Worm (Caenorhabditis elegans) whole organism, mixed stage, embryonic: ENCODE measurements around the gene C01G10.5.

ENCODE experiments used
- bed-3 ChIP-seq: fragments of 200-800 bp; sonication (Bioruptor generic); optimal IDR thresholded peaks from 3 replicates; lab custom pipeline; 2018; ENCODE audit warnings: mild to moderate bottlenecking, missing genetic modification characterization, moderate library complexity, missing compliant biosample characterization
- elt-1 ChIP-seq: sonication (generic microtip); optimal IDR thresholded peaks from 2 replicates; lab custom pipeline; 2017; ENCODE audit warnings: missing genetic modification characterization, mild to moderate bottlenecking, missing compliant biosample characterization, antibody characterized with exemption, moderate library complexity, borderline replicate concordance; ENCODE audit not compliant: insufficient read depth
- elt-3 ChIP-seq: fragments of 150-350 bp; optimal IDR thresholded peaks from 2 replicates; lab custom pipeline; 2014; ENCODE audit warnings: missing biosample characterization, missing genetic modification characterization
- flh-1 ChIP-seq: fragments of 200-800 bp; sonication (Bioruptor generic); optimal IDR thresholded peaks from 2 replicates; lab custom pipeline; 2018; ENCODE audit warnings: mild to moderate bottlenecking, missing genetic modification characterization, moderate library complexity, missing compliant biosample characterization
- lin-13 ChIP-seq: fragments of 150-350 bp; optimal IDR thresholded peaks from 2 replicates; lab custom pipeline; 2014; ENCODE audit warnings: missing biosample characterization, missing genetic modification characterization
- nhr-237 ChIP-seq: fragments of 150-350 bp; optimal IDR thresholded peaks from 2 replicates; lab custom pipeline; 2014; ENCODE audit warnings: missing biosample characterization, missing genetic modification characterization
- nhr-76 ChIP-seq: sonication (generic microtip); optimal IDR thresholded peaks from 2 replicates; lab custom pipeline; 2017; ENCODE audit warnings: missing biosample characterization, missing genetic modification characterization
- snpc-4 ChIP-seq: fragments of 150-350 bp; optimal IDR thresholded peaks from 2 replicates; lab custom pipeline; 2014; ENCODE audit warnings: missing biosample characterization, missing genetic modification characterization
- sptf-1 ChIP-seq: sonication (generic microtip); optimal IDR thresholded peaks from 2 replicates; lab custom pipeline; 2017; ENCODE audit warnings: mild to moderate bottlenecking, missing genetic modification characterization, moderate library complexity, missing compliant biosample characterization
- unc-62 ChIP-seq: fragments of 150-350 bp; optimal IDR thresholded peaks from 2 replicates; lab custom pipeline; 2014; ENCODE audit warnings: missing biosample characterization, missing genetic modification reagents, missing genetic modification characterization
- ztf-11 ChIP-seq: fragments of 150-350 bp; optimal IDR thresholded peaks from 2 replicates; lab custom pipeline; 2014; ENCODE audit warnings: missing biosample characterization, missing genetic modification characterization

DNA sequence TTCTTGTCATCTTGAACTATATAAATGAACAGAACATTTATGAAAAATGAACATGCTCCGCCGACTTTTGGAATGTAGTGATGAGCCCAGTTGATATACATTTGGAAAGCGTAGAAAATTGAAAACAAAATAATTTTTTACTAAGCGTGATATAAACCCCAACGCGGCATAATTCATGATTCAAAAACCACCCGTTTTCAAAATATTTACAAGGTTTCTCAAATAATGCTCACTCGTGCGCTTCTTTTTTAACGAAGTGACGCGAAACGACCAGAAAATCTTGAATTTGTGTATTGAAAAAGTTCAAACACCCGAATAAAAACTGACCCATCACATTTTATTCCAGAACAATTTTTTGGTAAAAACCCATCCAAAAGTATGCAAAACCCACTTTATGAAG is 38.1 kb upstream of the C01G10.5 start, which contains the start of gene srj-27:
- TF ChIP-seq unc-62 (GFP tag; lab: Kevin White, UChicago), result no peak
- no peak for TF ChIP-seq lin-13 (tag; lab: Kevin White, UChicago)
- no peak for TF ChIP-seq flh-1
- no peak for TF ChIP-seq sptf-1 (tag; lab: Kevin White, UChicago)
- no peak for TF ChIP-seq ztf-11 (tag; lab: Kevin White, UChicago)
- TF ChIP-seq elt-1 (tag; lab: Kevin White, UChicago), result no peak
- TF ChIP-seq bed-3, result no peak
- TF ChIP-seq nhr-76 (tag; lab: Kevin White, UChicago), result no peak
- no peak for TF ChIP-seq snpc-4 (tag; lab: Kevin White, UChicago)
- TF ChIP-seq nhr-237 (tag; lab: Kevin White, UChicago), result no peak
- no peak for TF ChIP-seq elt-3 (tag; lab: Kevin White, UChicago)
